Fruit fly (Drosophila melanogaster) whole organism, pupa: ENCODE results near the gene obe.

Experiments
- CG14655 ChIP-seq: fragments of 200-800 bp; sonication (Bioruptor generic); optimal IDR thresholded peaks from 3 replicates; lab custom pipeline; 2017; ENCODE audit warnings: mild to moderate bottlenecking, missing biosample characterization, missing genetic modification reagents, missing genetic modification characterization
- CG15710 ChIP-seq: fragments of 200-800 bp; sonication (Bioruptor generic); optimal IDR thresholded peaks from 2 replicates; lab custom pipeline; 2018; ENCODE audit warnings: missing biosample characterization, mild to moderate bottlenecking, missing genetic modification characterization, moderate library complexity
- CG32121 ChIP-seq: fragments of 200-800 bp; sonication (Bioruptor generic); IDR thresholded peaks from 2 replicates; pipeline ENCODE4 v1.3.6; 2022; ENCODE audit warnings: missing biosample characterization, missing genetic modification characterization
- CG8159 ChIP-seq: fragments of 200-800 bp; sonication (Bioruptor generic); optimal IDR thresholded peaks from 3 replicates; lab custom pipeline; 2018; ENCODE audit warnings: missing biosample characterization, mild to moderate bottlenecking, missing genetic modification characterization, moderate library complexity
- D1 ChIP-seq: fragments of 200-800 bp; sonication (Bioruptor generic); optimal IDR thresholded peaks from 2 replicates; lab custom pipeline; 2018; ENCODE audit warnings: missing biosample characterization, mild to moderate bottlenecking, missing genetic modification characterization, moderate library complexity
- Pif1A ChIP-seq: fragments of 200-800 bp; sonication (Bioruptor generic); optimal IDR thresholded peaks from 3 replicates; lab custom pipeline; 2016; ENCODE audit warnings: missing biosample characterization, missing genetic modification characterization
- fd96Ca ChIP-seq: fragments of 200-800 bp; sonication (Bioruptor generic); IDR thresholded peaks from 3 replicates; pipeline ENCODE4 v1.3.6; 2022; ENCODE audit warnings: missing biosample characterization, missing genetic modification characterization
- rn ChIP-seq: fragments of 200-800 bp; sonication (Bioruptor generic); IDR thresholded peaks from 2 replicates; pipeline ENCODE4 v1.3.6; 2022; ENCODE audit warnings: missing biosample characterization, missing genetic modification characterization

DNA sequence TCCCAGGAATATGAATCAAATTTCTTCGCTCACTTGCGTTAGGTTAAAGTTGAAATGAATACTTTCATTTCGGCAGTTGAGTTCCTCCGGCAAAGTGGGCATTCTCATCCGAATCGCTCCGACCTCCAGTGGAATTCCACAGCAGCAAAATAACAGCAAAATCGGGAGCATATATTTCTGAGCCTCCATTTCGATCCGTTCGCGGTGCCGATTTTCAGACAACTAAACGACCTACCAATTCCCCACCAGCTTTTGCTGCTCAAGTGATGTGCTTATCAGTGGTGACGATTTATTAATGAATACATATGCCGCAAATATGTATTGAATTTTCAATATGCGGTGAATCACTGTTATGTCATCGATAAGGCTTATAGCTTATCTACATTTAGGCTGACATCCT is 22.8 kb downstream of the obe start, which contains the start of gene CG44014:
- TF ChIP-seq CG15710 (no peak), rn (no peak), CG14655 (GFP tag; lab: Kevin White, UChicago) (no peak), Pif1A (no peak), CG8159 (tag; lab: Kevin White, UChicago) (no peak), CG32121 (GFP tag; lab: Robert Waterston, UW) (no peak), fd96Ca (GFP tag; lab: Robert Waterston, UW) (no peak), D1 (tag; lab: Kevin White, UChicago) (no peak)
